Comparison of ENCODE assay signal across 3 worm cellular contexts in the genomic region with DNA sequence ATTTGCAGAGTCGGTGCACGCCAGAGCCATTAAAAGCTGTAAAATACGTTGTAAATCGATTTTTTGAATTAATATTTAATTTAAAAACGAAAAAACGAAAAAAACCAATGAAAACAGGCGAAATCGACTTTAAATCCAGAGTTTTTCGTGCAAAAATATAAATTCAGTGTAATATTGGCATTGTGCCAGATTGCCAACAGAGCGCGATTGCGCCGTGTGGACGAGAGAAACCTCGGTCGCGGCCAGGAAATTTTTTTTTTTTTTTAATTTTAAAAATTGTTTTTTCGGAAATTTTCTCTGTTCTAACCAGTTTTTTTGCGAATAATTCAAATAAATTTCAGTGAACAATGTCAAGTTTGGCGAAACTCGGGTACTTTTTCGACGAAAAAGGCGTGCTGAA.
A peak's percentile ranks its signal among the peaks of the same experiment; 100 is the strongest.
TF ChIP-seq lines count a peak whose summit lies in the region.

A gene (minus strand): TSS at position 36 of the 400 bp plus-strand sequence.
A gene (plus strand): TSS at position 342 of the 400 bp plus-strand sequence.

TF ChIP-seq in whole organism, L2 larva, 48 proteins besides CTCF, POLR2A, EP300 and RAD21 (continued from another document):
- TF ChIP-seq nhr-237 (tag; optimal IDR thresholded peaks at IDR 0.05; lab: Kevin White, UChicago): no peak
- TF ChIP-seq nhr-25 (tag; optimal IDR thresholded peaks at IDR 0.05; lab: Kevin White, UChicago): peak; percentile 85
- TF ChIP-seq nhr-6 (tag; optimal IDR thresholded peaks at IDR 0.05; lab: Kevin White, UChicago): peak; percentile 57
- TF ChIP-seq crh-2 (tag; optimal IDR thresholded peaks at IDR 0.05; lab: Kevin White, UChicago): peak; percentile 78
- no peak for TF ChIP-seq aly-2 (tag; optimal IDR thresholded peaks at IDR 0.05; lab: Kevin White, UChicago)
- no peak for TF ChIP-seq mbf-1 (tag; optimal IDR thresholded peaks at IDR 0.05; lab: Kevin White, UChicago)
- TF ChIP-seq fos-1 (tag; optimal IDR thresholded peaks at IDR 0.05; lab: Kevin White, UChicago): peak; percentile 69
- peak; percentile 35 for TF ChIP-seq egl-27 (tag; optimal IDR thresholded peaks at IDR 0.05; lab: Kevin White, UChicago)
- TF ChIP-seq lin-11 (tag; optimal IDR thresholded peaks at IDR 0.05; lab: Kevin White, UChicago): peak; percentile 71
- TF ChIP-seq unc-62 (GFP tag; optimal IDR thresholded peaks at IDR 0.05; lab: Kevin White, UChicago): no peak
- TF ChIP-seq skn-1 (tag; optimal IDR thresholded peaks at IDR 0.05; lab: Kevin White, UChicago): peak; percentile 30
- TF ChIP-seq nhr-23 (tag; optimal IDR thresholded peaks at IDR 0.05; lab: Kevin White, UChicago): no peak
- TF ChIP-seq sem-4 (tag; optimal IDR thresholded peaks at IDR 0.05; lab: Kevin White, UChicago): peak; percentile 94
- TF ChIP-seq nhr-10 (tag; optimal IDR thresholded peaks at IDR 0.05; lab: Kevin White, UChicago): no peak
- TF ChIP-seq ztf-1 (GFP tag; conservative IDR thresholded peaks at IDR 0.05; lab: Robert Waterston, UW): no peak
- TF ChIP-seq gmeb-1 (tag; optimal IDR thresholded peaks at IDR 0.05; lab: Kevin White, UChicago): peak; percentile 86
- no peak for TF ChIP-seq alr-1 (tag; optimal IDR thresholded peaks at IDR 0.05; lab: Kevin White, UChicago)
- TF ChIP-seq dmd-4 (tag; optimal IDR thresholded peaks at IDR 0.05; lab: Kevin White, UChicago): no peak
- TF ChIP-seq C34F6.9 (tag; optimal IDR thresholded peaks at IDR 0.05; lab: Kevin White, UChicago): peak; percentile 93
- TF ChIP-seq unc-39 (tag; optimal IDR thresholded peaks at IDR 0.05; lab: Kevin White, UChicago): no peak
- peak; percentile 65 for TF ChIP-seq snpc-4 (tag; optimal IDR thresholded peaks at IDR 0.05; lab: Kevin White, UChicago)
- no peak for TF ChIP-seq lin-39 (tag; optimal IDR thresholded peaks at IDR 0.05; lab: Kevin White, UChicago)
- TF ChIP-seq ama-1 (optimal IDR thresholded peaks at IDR 0.05; lab: Kevin White, UChicago): no peak
- TF ChIP-seq mab-5 (tag; optimal IDR thresholded peaks at IDR 0.05; lab: Kevin White, UChicago): peak; percentile 49
- TF ChIP-seq nhr-11 (tag; optimal IDR thresholded peaks at IDR 0.05; lab: Kevin White, UChicago): no peak
- TF ChIP-seq zag-1 (tag; optimal IDR thresholded peaks at IDR 0.05; lab: Kevin White, UChicago): no peak
- no peak for TF ChIP-seq ceh-16 (tag; optimal IDR thresholded peaks at IDR 0.05; lab: Kevin White, UChicago)

TF ChIP-seq in whole organism, L4 larva, 104 proteins besides CTCF, POLR2A, EP300 and RAD21 (continued from another document and continues in another):
- TF ChIP-seq F44E2.7 (GFP tag; IDR thresholded peaks at IDR 0.05; lab: Robert Waterston, UW) (no peak), dve-1 (tag; optimal IDR thresholded peaks at IDR 0.05; lab: Kevin White, UChicago; ENCODE audit: insufficient read depth) (peak; percentile 84), cey-2 (tag; optimal IDR thresholded peaks at IDR 0.05; lab: Kevin White, UChicago; ENCODE audit: borderline replicate concordance, insufficient read depth) (no peak), nhr-48 (tag; optimal IDR thresholded peaks at IDR 0.05; lab: Kevin White, UChicago) (peak; percentile 30), ceh-28 (tag; optimal IDR thresholded peaks at IDR 0.05; lab: Kevin White, UChicago) (no peak), ztf-7 (tag; optimal IDR thresholded peaks at IDR 0.05; lab: Kevin White, UChicago) (peak; percentile 22), pha-4 (GFP tag; IDR thresholded peaks at IDR 0.05; lab: Robert Waterston, UW) (peak; percentile 69), pha-4 (tag; optimal IDR thresholded peaks at IDR 0.05; lab: Kevin White, UChicago) (no peak), F37D6.2 (tag; optimal IDR thresholded peaks at IDR 0.05; lab: Kevin White, UChicago) (peak; percentile 62), mdl-1 (tag; optimal IDR thresholded peaks at IDR 0.05; lab: Kevin White, UChicago) (no peak), hif-1 (tag; optimal IDR thresholded peaks at IDR 0.05; lab: Kevin White, UChicago) (peak; percentile 37 to 95), nhr-25 (tag; optimal IDR thresholded peaks at IDR 0.05; lab: Kevin White, UChicago; ENCODE audit: borderline replicate concordance, insufficient read depth) (no peak), aha-1 (tag; lab: Kevin White, UChicago) (no peak), spr-3 (GFP tag; optimal IDR thresholded peaks at IDR 0.05; lab: Kevin White, UChicago) (no peak), hlh-11 (tag; optimal IDR thresholded peaks at IDR 0.05; lab: Kevin White, UChicago) (peak; percentile 75), jun-1 (tag; optimal IDR thresholded peaks at IDR 0.05; lab: Kevin White, UChicago) (no peak), mep-1 (tag; optimal IDR thresholded peaks at IDR 0.05; lab: Kevin White, UChicago) (peak; percentile 82), R02D3.7 (tag; optimal IDR thresholded peaks at IDR 0.05; lab: Kevin White, UChicago) (no peak), arid-1 (GFP tag; conservative IDR thresholded peaks at IDR 0.05; lab: Robert Waterston, UW) (peak; percentile 54; the same call in 1 of the 2 replicates), ama-1 (optimal IDR thresholded peaks at IDR 0.05; lab: Kevin White, UChicago) (no peak), ztf-11 (tag; optimal IDR thresholded peaks at IDR 0.05; lab: Kevin White, UChicago) (no peak), ceh-82 (tag; optimal IDR thresholded peaks at IDR 0.05; lab: Kevin White, UChicago) (no peak), mdt-29 (GFP tag; IDR thresholded peaks at IDR 0.05; lab: Robert Waterston, UW) (no peak), duxl-1 (tag; optimal IDR thresholded peaks at IDR 0.05; lab: Kevin White, UChicago; ENCODE audit: poor library complexity) (peak; percentile 0), lin-1 (GFP tag; IDR thresholded peaks at IDR 0.05; lab: Robert Waterston, UW) (peak; percentile 59; the same call in 1 of the 2 replicates), mxl-2 (GFP tag; conservative IDR thresholded peaks at IDR 0.05; lab: Robert Waterston, UW) (no peak), T26A8.4 (GFP tag; IDR thresholded peaks at IDR 0.05; lab: Robert Waterston, UW) (peak; percentile 53), hmg-1.1 (GFP tag; IDR thresholded peaks at IDR 0.05; lab: Robert Waterston, UW) (0 out of 2 replicates have a peak, but pooled peaks have one; percentile 16), madf-5 (GFP tag; IDR thresholded peaks at IDR 0.05; lab: Robert Waterston, UW) (no peak), pqm-1 (tag; optimal IDR thresholded peaks at IDR 0.05; lab: Kevin White, UChicago) (no peak), zip-2 (tag; optimal IDR thresholded peaks at IDR 0.05; lab: Kevin White, UChicago) (no peak), attf-4 (tag; optimal IDR thresholded peaks at IDR 0.05; lab: Kevin White, UChicago) (no peak), egl-43 (GFP tag; IDR thresholded peaks at IDR 0.05; lab: Robert Waterston, UW) (no peak), lin-39 (tag; optimal IDR thresholded peaks at IDR 0.05; lab: Kevin White, UChicago) (no peak), ceh-20 (GFP tag; IDR thresholded peaks at IDR 0.05; lab: Robert Waterston, UW) (peak; percentile 54; the same call in 1 of the 2 replicates), dmd-9 (GFP tag; IDR thresholded peaks at IDR 0.05; lab: Robert Waterston, UW) (peak; percentile 92), zag-1 (tag; optimal IDR thresholded peaks at IDR 0.05; lab: Kevin White, UChicago) (no peak), saeg-2 (GFP tag; IDR thresholded peaks at IDR 0.05; lab: Robert Waterston, UW) (no peak), sdz-12 (GFP tag; optimal IDR thresholded peaks at IDR 0.05; lab: Kevin White, UChicago) (peak; percentile 44), dmd-6 (GFP tag; IDR thresholded peaks at IDR 0.05; lab: Robert Waterston, UW) (peak; percentile 75), vab-7 (GFP tag; IDR thresholded peaks at IDR 0.05; lab: Robert Waterston, UW) (no peak), nhr-237 (tag; optimal IDR thresholded peaks at IDR 0.05; lab: Kevin White, UChicago) (no peak), D1046.2 (GFP tag; IDR thresholded peaks at IDR 0.05; lab: Robert Waterston, UW) (no peak), lin-13 (GFP tag; optimal IDR thresholded peaks at IDR 0.05; lab: Kevin White, UChicago) (peak; percentile 81), zip-11 (GFP tag; IDR thresholded peaks at IDR 0.05; lab: Robert Waterston, UW) (no peak), mxl-3 (GFP tag; optimal IDR thresholded peaks at IDR 0.05; lab: Kevin White, UChicago) (no peak), ZK546.5 (tag; optimal IDR thresholded peaks at IDR 0.05; lab: Kevin White, UChicago) (no peak), lir-3 (tag; optimal IDR thresholded peaks at IDR 0.05; lab: Kevin White, UChicago) (no peak), nhr-111 (GFP tag; optimal IDR thresholded peaks at IDR 0.05; lab: Kevin White, UChicago) (no peak), nhr-42 (GFP tag; IDR thresholded peaks at IDR 0.05; lab: Robert Waterston, UW) (no peak), tag-97 (GFP tag; IDR thresholded peaks at IDR 0.05; lab: Robert Waterston, UW) (no peak), Y105C5A.15 (GFP tag; IDR thresholded peaks at IDR 0.05; lab: Robert Waterston, UW) (no peak), nhr-28 (tag; optimal IDR thresholded peaks at IDR 0.05; lab: Kevin White, UChicago) (peak; percentile 71)

TF ChIP-seq in whole organism, late embryonic, 69 proteins besides CTCF, POLR2A, EP300 and RAD21 (continued from another document):
- TF ChIP-seq ceh-14 (tag; optimal IDR thresholded peaks at IDR 0.05; lab: Kevin White, UChicago) (peak; percentile 71), mec-3 (tag; optimal IDR thresholded peaks at IDR 0.05; lab: Kevin White, UChicago; ENCODE audit: borderline replicate concordance) (peak; percentile 81), nhr-11 (tag; optimal IDR thresholded peaks at IDR 0.05; lab: Kevin White, UChicago) (no peak), sox-4 (tag; optimal IDR thresholded peaks at IDR 0.05; lab: Kevin White, UChicago) (no peak), ceh-6 (GFP tag; optimal IDR thresholded peaks at IDR 0.05; lab: Kevin White, UChicago) (no peak), C08G9.2 (tag; optimal IDR thresholded peaks at IDR 0.05; lab: Kevin White, UChicago) (peak; percentile 93), zip-5 (tag; optimal IDR thresholded peaks at IDR 0.05; lab: Kevin White, UChicago) (peak; percentile 84), unc-86 (tag; optimal IDR thresholded peaks at IDR 0.05; lab: Kevin White, UChicago) (peak; percentile 53), ceh-2 (tag; optimal IDR thresholded peaks at IDR 0.05; lab: Kevin White, UChicago) (peak; percentile 92), hlh-13 (GFP tag; optimal IDR thresholded peaks at IDR 0.05; lab: Kevin White, UChicago) (no peak), ets-4 (tag; optimal IDR thresholded peaks at IDR 0.05; lab: Kevin White, UChicago) (peak; percentile 93), ceh-18 (tag; optimal IDR thresholded peaks at IDR 0.05; lab: Kevin White, UChicago) (peak; percentile 60), fkh-10 (GFP tag; optimal IDR thresholded peaks at IDR 0.05; lab: Kevin White, UChicago) (no peak), nhr-232 (tag; optimal IDR thresholded peaks at IDR 0.05; lab: Kevin White, UChicago) (no peak), ceh-24 (tag; optimal IDR thresholded peaks at IDR 0.05; lab: Kevin White, UChicago) (no peak), pag-3 (tag; optimal IDR thresholded peaks at IDR 0.05; lab: Kevin White, UChicago; ENCODE audit: borderline replicate concordance) (no peak), lim-6 (tag; optimal IDR thresholded peaks at IDR 0.05; lab: Kevin White, UChicago) (peak; percentile 65), K09A11.1 (tag; optimal IDR thresholded peaks at IDR 0.05; lab: Kevin White, UChicago; ENCODE audit: insufficient read depth) (no peak), odd-2 (tag; optimal IDR thresholded peaks at IDR 0.05; lab: Kevin White, UChicago) (no peak), gmeb-2 (tag; optimal IDR thresholded peaks at IDR 0.05; lab: Kevin White, UChicago) (no peak), unc-42 (tag; optimal IDR thresholded peaks at IDR 0.05; lab: Kevin White, UChicago) (peak; percentile 69), ttx-3 (tag; optimal IDR thresholded peaks at IDR 0.05; lab: Kevin White, UChicago) (peak; percentile 19), pqm-1 (tag; optimal IDR thresholded peaks at IDR 0.05; lab: Kevin White, UChicago) (peak; percentile 54), C38D4.7 (GFP tag; optimal IDR thresholded peaks at IDR 0.05; lab: Kevin White, UChicago) (no peak), hlh-30 (tag; optimal IDR thresholded peaks at IDR 0.05; lab: Kevin White, UChicago; ENCODE audit: insufficient read depth) (no peak), pha-2 (tag; optimal IDR thresholded peaks at IDR 0.05; lab: Kevin White, UChicago) (peak; percentile 16), tbx-7 (tag; optimal IDR thresholded peaks at IDR 0.05; lab: Kevin White, UChicago) (peak; percentile 82), tbx-2 (tag; optimal IDR thresholded peaks at IDR 0.05; lab: Kevin White, UChicago) (peak; percentile 88), elt-2 (tag; optimal IDR thresholded peaks at IDR 0.05; lab: Kevin White, UChicago) (peak; percentile 77), fax-1 (tag; optimal IDR thresholded peaks at IDR 0.05; lab: Kevin White, UChicago) (peak; percentile 77)
